Fruit fly (Drosophila melanogaster) Kc167 (cell line): ENCODE results near the gene kuz.

ENCODE experiments used
- Myc ChIP-seq: fragments of >200 bp; optimal IDR thresholded peaks from 2 replicates; lab custom pipeline; 2017; ENCODE audit warnings: missing external identifiers
- h ChIP-seq: fragments of >200 bp; optimal IDR thresholded peaks from 3 replicates; lab custom pipeline; 2018; ENCODE audit warnings: missing external identifiers
- ttk ChIP-seq: sonication (Bioruptor generic); optimal IDR thresholded peaks from 2 replicates; lab custom pipeline; 2017; ENCODE audit warnings: missing external identifiers

DNA sequence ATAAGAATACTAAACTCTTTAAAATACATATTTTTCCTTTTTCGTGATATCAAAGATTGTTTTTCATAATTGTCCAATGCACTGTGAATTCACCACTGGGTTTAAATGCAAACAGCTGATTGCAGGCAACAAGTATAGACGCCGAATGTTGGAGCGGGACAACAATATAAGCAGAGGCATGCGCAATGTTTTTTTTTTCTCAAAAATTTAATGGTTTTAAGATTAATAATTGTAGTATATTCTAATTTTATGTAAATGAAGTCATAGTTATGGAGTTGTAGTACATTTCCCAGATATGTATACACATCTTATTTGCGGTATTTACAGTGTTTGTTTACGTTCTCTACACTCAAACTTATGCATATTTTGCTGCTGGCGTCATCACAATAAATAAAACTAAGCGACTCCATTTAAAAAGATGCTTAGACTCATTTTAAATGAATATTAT lies 90.6 kb downstream of the kuz start:
- no peak for TF ChIP-seq Myc (lab: Kevin White, UChicago)
- no peak for TF ChIP-seq ttk
- no peak for TF ChIP-seq h (lab: Kevin White, UChicago)
